Worm (Caenorhabditis elegans) whole organism, L3 larva: ENCODE data around the gene cdk-4.

ENCODE experiments used
- R02D3.7 ChIP-seq: fragments of 150-350 bp; optimal IDR thresholded peaks from 2 replicates; lab custom pipeline; 2014; ENCODE audit warnings: missing biosample characterization, missing genetic modification characterization
- ZK546.5 ChIP-seq: sonication (generic microtip); optimal IDR thresholded peaks from 2 replicates; lab custom pipeline; 2017; ENCODE audit warnings: missing biosample characterization, missing genetic modification characterization
- ama-1 ChIP-seq: fragments of 150-350 bp; optimal IDR thresholded peaks from 2 replicates; lab custom pipeline; 2018
- ceh-16 ChIP-seq: sonication (generic microtip); optimal IDR thresholded peaks from 2 replicates; lab custom pipeline; 2017; ENCODE audit warnings: missing biosample characterization, missing genetic modification characterization
- ceh-28 ChIP-seq: fragments of 150-350 bp; optimal IDR thresholded peaks from 2 replicates; lab custom pipeline; 2014; ENCODE audit warnings: missing biosample characterization, missing genetic modification reagents, missing genetic modification characterization
- egl-27 ChIP-seq: sonication (generic microtip); optimal IDR thresholded peaks from 4 replicates; lab custom pipeline; 2017; ENCODE audit warnings: missing biosample characterization, missing genetic modification reagents, missing genetic modification characterization
- egl-5 ChIP-seq: fragments of 150-350 bp; optimal IDR thresholded peaks from 2 replicates; lab custom pipeline; 2017; ENCODE audit warnings: missing biosample characterization, missing genetic modification reagents, missing genetic modification characterization, inconsistent platforms
- elt-1 ChIP-seq: fragments of 150-350 bp; optimal IDR thresholded peaks from 2 replicates; lab custom pipeline; 2014; ENCODE audit warnings: missing biosample characterization, missing genetic modification characterization
- elt-2 ChIP-seq: sonication (generic microtip); optimal IDR thresholded peaks from 2 replicates; lab custom pipeline; 2016; ENCODE audit warnings: missing genetic modification reagents, mild to moderate bottlenecking, missing genetic modification characterization, missing compliant biosample characterization
- elt-3 ChIP-seq, 3 experiments: fragments of 150-350 bp in 1 of 3; sonication (generic microtip) in 2 of 3; optimal IDR thresholded peaks; 2 replicates in 2 of 3; 4 replicates in 1 of 3; lab custom pipeline; 2014 to 2017; ENCODE audit warnings: missing biosample characterization in 3 of 3, missing genetic modification characterization in 3 of 3
- eor-1 ChIP-seq, 2 experiments: fragments of 150-350 bp; optimal IDR thresholded peaks; 2 replicates each; lab custom pipeline; 2014 to 2018; ENCODE audit warnings: missing biosample characterization in 2 of 2, missing genetic modification characterization in 2 of 2
- fkh-2 ChIP-seq: fragments of 150-350 bp; optimal IDR thresholded peaks from 2 replicates; lab custom pipeline; 2014; ENCODE audit warnings: missing biosample characterization, missing genetic modification reagents, missing genetic modification characterization
- fos-1 ChIP-seq: fragments of 150-350 bp; optimal IDR thresholded peaks from 2 replicates; lab custom pipeline; 2014; ENCODE audit warnings: missing biosample characterization, missing genetic modification characterization
- hmg-11 ChIP-seq: sonication (generic microtip); optimal IDR thresholded peaks from 2 replicates; lab custom pipeline; 2016; ENCODE audit warnings: missing genetic modification characterization, missing compliant biosample characterization
- jun-1 ChIP-seq: fragments of 150-350 bp; optimal IDR thresholded peaks from 2 replicates; lab custom pipeline; 2014; ENCODE audit warnings: missing biosample characterization, missing genetic modification reagents, missing genetic modification characterization
- lin-39 ChIP-seq: fragments of 150-350 bp; optimal IDR thresholded peaks from 2 replicates; lab custom pipeline; 2018; ENCODE audit warnings: missing biosample characterization, missing genetic modification reagents, missing genetic modification characterization
- lsy-12 ChIP-seq: sonication (generic microtip); optimal IDR thresholded peaks from 2 replicates; lab custom pipeline; 2016; ENCODE audit warnings: mild to moderate bottlenecking, missing genetic modification characterization, missing compliant biosample characterization
- nfya-1 ChIP-seq: sonication (generic microtip); optimal IDR thresholded peaks from 2 replicates; lab custom pipeline; 2017; ENCODE audit warnings: missing genetic modification characterization, mild to moderate bottlenecking, missing compliant biosample characterization, antibody characterized with exemption, moderate library complexity; ENCODE audit not compliant: insufficient read depth
- nhr-12 ChIP-seq: fragments of 150-350 bp; optimal IDR thresholded peaks from 2 replicates; lab custom pipeline; 2014; ENCODE audit warnings: missing biosample characterization, missing genetic modification characterization
- nhr-23 ChIP-seq: fragments of 150-350 bp; optimal IDR thresholded peaks from 2 replicates; lab custom pipeline; 2014; ENCODE audit warnings: missing biosample characterization, missing genetic modification reagents, missing genetic modification characterization
- nhr-25 ChIP-seq: sonication (generic microtip); optimal IDR thresholded peaks from 2 replicates; lab custom pipeline; 2017; ENCODE audit warnings: missing biosample characterization, missing genetic modification characterization
- nhr-28 ChIP-seq: fragments of 150-350 bp; optimal IDR thresholded peaks from 2 replicates; lab custom pipeline; 2014; ENCODE audit warnings: missing biosample characterization, missing genetic modification characterization
- nhr-43 ChIP-seq: sonication (generic microtip); optimal IDR thresholded peaks from 2 replicates; lab custom pipeline; 2016; ENCODE audit warnings: mild to moderate bottlenecking, missing genetic modification characterization, missing compliant biosample characterization; ENCODE audit not compliant: poor library complexity, severe bottlenecking
- nhr-76 ChIP-seq: fragments of 150-350 bp; sonication (generic microtip); optimal IDR thresholded peaks from 5 replicates; lab custom pipeline; 2014; ENCODE audit warnings: missing biosample characterization, missing genetic modification characterization
- nhr-77 ChIP-seq: fragments of 150-350 bp; optimal IDR thresholded peaks from 2 replicates; lab custom pipeline; 2014; ENCODE audit warnings: missing biosample characterization, missing genetic modification characterization
- pha-4 ChIP-seq: fragments of 150-350 bp; optimal IDR thresholded peaks from 2 replicates; lab custom pipeline; 2014; ENCODE audit warnings: missing biosample characterization, missing genetic modification reagents, missing genetic modification characterization
- pqm-1 ChIP-seq: fragments of 150-350 bp; optimal IDR thresholded peaks from 2 replicates; lab custom pipeline; 2017; ENCODE audit warnings: missing biosample characterization, missing genetic modification characterization, inconsistent platforms
- sea-2 ChIP-seq: fragments of 150-350 bp; sonication (generic microtip); optimal IDR thresholded peaks from 4 replicates; lab custom pipeline; 2014; ENCODE audit warnings: missing biosample characterization, missing genetic modification reagents, missing genetic modification characterization
- skn-1 ChIP-seq: fragments of 150-350 bp; optimal IDR thresholded peaks from 2 replicates; lab custom pipeline; 2014; ENCODE audit warnings: missing biosample characterization, missing genetic modification characterization
- tbx-2 ChIP-seq: sonication (generic microtip); optimal IDR thresholded peaks from 2 replicates; lab custom pipeline; 2016; ENCODE audit warnings: mild to moderate bottlenecking, missing genetic modification characterization, missing compliant biosample characterization
- unc-39 ChIP-seq: sonication (generic microtip); optimal IDR thresholded peaks from 4 replicates; lab custom pipeline; 2017; ENCODE audit warnings: missing biosample characterization, missing genetic modification characterization
- unc-62 ChIP-seq: fragments of 150-350 bp; sonication (generic microtip); optimal IDR thresholded peaks from 4 replicates; lab custom pipeline; 2014; ENCODE audit warnings: missing biosample characterization, missing genetic modification reagents, missing genetic modification characterization
- ztf-11 ChIP-seq: fragments of 150-350 bp; optimal IDR thresholded peaks from 2 replicates; lab custom pipeline; 2014; ENCODE audit warnings: missing biosample characterization, missing genetic modification characterization

cdk-4 gene

ce11 chrX:13542236-13542635, 23.5 kb upstream of the cdk-4 start, which contains the start of gene cah-4:
cah-4 (plus strand) TSS chrX:13542574.
- peak; percentile 94 for TF ChIP-seq ama-1 (lab: Kevin White, UChicago)
- TF ChIP-seq fkh-2 (tag; lab: Kevin White, UChicago) = no peak

- peak; percentile 35 for TF ChIP-seq nhr-43 (tag; lab: Kevin White, UChicago)
- peak in 1 of 3 experiments; percentile 74 for TF ChIP-seq elt-3 (tag; optimal IDR thresholded peaks at IDR 0.05; lab: Kevin White, UChicago)
- no peak for TF ChIP-seq R02D3.7 (tag; lab: Kevin White, UChicago)
- TF ChIP-seq nhr-25 (tag; lab: Kevin White, UChicago) = peak; percentile 24
- no peak for TF ChIP-seq unc-62 (GFP tag; lab: Kevin White, UChicago)
- TF ChIP-seq nhr-23 = peak; percentile 29
- peak; percentile 37 for TF ChIP-seq elt-1 (tag; lab: Kevin White, UChicago)
- no peak for TF ChIP-seq tbx-2 (tag; lab: Kevin White, UChicago)
- TF ChIP-seq ceh-16 (tag; lab: Kevin White, UChicago) = no peak
- no peak for TF ChIP-seq lsy-12 (tag; lab: Kevin White, UChicago)
- peak; percentile 85 for TF ChIP-seq ama-1 (lab: Kevin White, UChicago)
Measured at ce11 chrX:13541335-13541734, 22.6 kb upstream of the cdk-4 start.

- TF ChIP-seq nhr-23 (peak; percentile 70), elt-1 (tag; lab: Kevin White, UChicago) (peak; percentile 97), jun-1 (tag; lab: Kevin White, UChicago) (peak; percentile 46), nhr-43 (tag; lab: Kevin White, UChicago) (peak; percentile 72), pha-4 (tag; lab: Kevin White, UChicago) (peak; percentile 40), ama-1 (lab: Kevin White, UChicago) (no peak), egl-5 (no peak), unc-39 (tag; lab: Kevin White, UChicago) (no peak), elt-2 (tag; lab: Kevin White, UChicago) (peak; percentile 6), nhr-25 (tag; lab: Kevin White, UChicago) (peak; percentile 70), ceh-28 (tag; lab: Kevin White, UChicago) (peak; percentile 21), elt-3 (tag; optimal IDR thresholded peaks at IDR 0.05; lab: Kevin White, UChicago) (peak; percentile 45 to 62 (median 46))
Measured at ce11 chrX:13539701-13540100, 21.0 kb upstream of the cdk-4 start.

- TF ChIP-seq skn-1 (tag; lab: Kevin White, UChicago) = no peak
- no peak for TF ChIP-seq eor-1 (tag; optimal IDR thresholded peaks at IDR 0.05; lab: Kevin White, UChicago)
- no peak for TF ChIP-seq jun-1 (tag; lab: Kevin White, UChicago)
- no peak for TF ChIP-seq ceh-28 (tag; lab: Kevin White, UChicago)
- TF ChIP-seq unc-62 (GFP tag; lab: Kevin White, UChicago) = no peak
- TF ChIP-seq elt-1 (tag; lab: Kevin White, UChicago) = no peak
- no peak for TF ChIP-seq nhr-12
- TF ChIP-seq nhr-28 (tag; lab: Kevin White, UChicago) = no peak
- TF ChIP-seq nhr-77 (tag; lab: Kevin White, UChicago) = no peak
- no peak for TF ChIP-seq sea-2 (GFP tag; lab: Kevin White, UChicago)
- no peak for TF ChIP-seq lin-39 (tag; lab: Kevin White, UChicago)
- no peak for TF ChIP-seq fos-1 (tag; lab: Kevin White, UChicago)
- TF ChIP-seq egl-27 = no peak
- no peak for TF ChIP-seq ztf-11 (tag; lab: Kevin White, UChicago)
- TF ChIP-seq pqm-1 (tag; lab: Kevin White, UChicago) = no peak
- no peak for TF ChIP-seq nhr-76
Measured at ce11 chrX:13536759-13537158, 18.0 kb upstream of the cdk-4 start, which contains the start of gene R01E6.5. R01E6.5 (plus strand) TSS chrX:13537059.

ce11 chrX:13532424-13533309, 14.0 kb upstream of the cdk-4 start, which contains the start of gene acr-12:
acr-12 (plus strand) TSS chrX:13532853.
- peak; percentile 46 for TF ChIP-seq lin-39 (tag; lab: Kevin White, UChicago)
- peak; percentile 44 for TF ChIP-seq hmg-11 (tag; lab: Kevin White, UChicago)
- no peak for TF ChIP-seq ZK546.5 (tag; lab: Kevin White, UChicago)
- no peak for TF ChIP-seq fkh-2 (tag; lab: Kevin White, UChicago)
- TF ChIP-seq egl-27 = no peak
- TF ChIP-seq nfya-1 = peak; percentile 9
- TF ChIP-seq tbx-2 (tag; lab: Kevin White, UChicago) = no peak
- TF ChIP-seq nhr-12 = no peak
- TF ChIP-seq, all 47 proteins: peak for 3
